Worm (Caenorhabditis elegans): ENCODE measurements around the gene ins-17.

- TF ChIP-seq pha-4 (tag; optimal IDR thresholded peaks at IDR 0.05) (no peak), lin-40 (tag; optimal IDR thresholded peaks at IDR 0.05) (peak; percentile 48), madf-6 (GFP tag; IDR thresholded peaks at IDR 0.05) (peak; percentile 76), egl-44 (GFP tag; IDR thresholded peaks at IDR 0.05) (0 out of 2 replicates have a peak, but pooled peaks have one; percentile 7)
Observed at ce11 chrIII:4491164-4492144, 14.1 kb upstream of the ins-17 start.

Data from whole organism, young adult.